Worm (Caenorhabditis elegans): ENCODE results near the gene C25H3.14.

The C25H3.14 gene

ce11 chrII:5649236-5650004 is 45.5 kb upstream of the C25H3.14 start, which contains the start of the genes sam-4, F59E12.17 and zyg-1 (continued):
- peak; percentile 67; the same call in 1 of the 2 replicates for TF ChIP-seq madf-3 (GFP tag; IDR thresholded peaks at IDR 0.05)
- TF ChIP-seq Y53G8AR.9 (GFP tag; conservative IDR thresholded peaks at IDR 0.05): no peak
- TF ChIP-seq cebp-1 (GFP tag; IDR thresholded peaks at IDR 0.05): peak; percentile 41; the same call in 1 of the 2 replicates
- peak; percentile 50 for TF ChIP-seq cebp-1 (tag; optimal IDR thresholded peaks at IDR 0.05)
- TF ChIP-seq K12H6.12 (tag; optimal IDR thresholded peaks at IDR 0.05): peak; percentile 31
- 0 out of 2 replicates have a peak, but pooled peaks have one; percentile 42 for TF ChIP-seq Y95B8A.8 (GFP tag; IDR thresholded peaks at IDR 0.05)
- no peak for TF ChIP-seq lsy-27 (tag; optimal IDR thresholded peaks at IDR 0.05; ENCODE audit: borderline replicate concordance, insufficient read depth)
- TF ChIP-seq F39B2.1 (GFP tag; IDR thresholded peaks at IDR 0.05): no peak
- TF ChIP-seq B0019.2 (GFP tag; conservative IDR thresholded peaks at IDR 0.05): peak; percentile 73
- peak; percentile 48 for TF ChIP-seq tbp1 (GFP tag; optimal IDR thresholded peaks at IDR 0.05)
- no peak for TF ChIP-seq C17E4.6 (GFP tag; IDR thresholded peaks at IDR 0.05)
- peak; percentile 57 for TF ChIP-seq F33H1.4 (GFP tag; IDR thresholded peaks at IDR 0.05)
- peak; percentile 71 for TF ChIP-seq madf-6 (GFP tag; IDR thresholded peaks at IDR 0.05)
- no peak for TF ChIP-seq ets-4 (GFP tag; optimal IDR thresholded peaks at IDR 0.05)
- TF ChIP-seq chd-7 (tag; optimal IDR thresholded peaks at IDR 0.05): no peak
- TF ChIP-seq nhr-90 (tag; optimal IDR thresholded peaks at IDR 0.05): no peak
- TF ChIP-seq die-1 (tag; optimal IDR thresholded peaks at IDR 0.05): no peak
- TF ChIP-seq lsl-1 (GFP tag; optimal IDR thresholded peaks at IDR 0.05): peak; percentile 63
- TF ChIP-seq lin-26 (GFP tag; IDR thresholded peaks at IDR 0.05): no peak
- TF ChIP-seq egl-44 (GFP tag; IDR thresholded peaks at IDR 0.05): 0 out of 2 replicates have a peak, but pooled peaks have one; percentile 23
- no peak for TF ChIP-seq hlh-12 (tag; optimal IDR thresholded peaks at IDR 0.05)
- no peak for TF ChIP-seq mes-4 (tag; optimal IDR thresholded peaks at IDR 0.05)
- TF ChIP-seq ztf-6 (GFP tag; IDR thresholded peaks at IDR 0.05): no peak
- TF ChIP-seq snpc-1.3 (tag; optimal IDR thresholded peaks at IDR 0.05; ENCODE audit: insufficient read depth): no peak
- TF ChIP-seq cebp-2 (GFP tag; IDR thresholded peaks at IDR 0.05): no peak
- no peak for TF ChIP-seq egl-18 (GFP tag; IDR thresholded peaks at IDR 0.05)
- peak; percentile 83 for TF ChIP-seq F23B12.7 (tag; optimal IDR thresholded peaks at IDR 0.05; ENCODE audit: insufficient read depth)
- TF ChIP-seq dpff-1 (tag; optimal IDR thresholded peaks at IDR 0.05): no peak
- no peak for TF ChIP-seq F52B5.7 (tag; optimal IDR thresholded peaks at IDR 0.05)
- no peak for TF ChIP-seq pha-4 (tag; optimal IDR thresholded peaks at IDR 0.05)
- TF ChIP-seq nfya-2 (GFP tag; IDR thresholded peaks at IDR 0.05): no peak
- TF ChIP-seq attf-6 (GFP tag; IDR thresholded peaks at IDR 0.05): no peak
- TF ChIP-seq attf-3 (GFP tag; conservative IDR thresholded peaks at IDR 0.05): peak; percentile 53
- no peak for TF ChIP-seq F57A8.1 (GFP tag; optimal IDR thresholded peaks at IDR 0.05)
- peak; percentile 7 for TF ChIP-seq athp-1 (tag; optimal IDR thresholded peaks at IDR 0.05)
- peak; percentile 64 for TF ChIP-seq ceh-27 (GFP tag; optimal IDR thresholded peaks at IDR 0.05)
- peak in 1 of 3 experiments; percentile 64 for TF ChIP-seq lin-35 (GFP tag; optimal IDR thresholded peaks at IDR 0.05)
- peak; percentile 80 for TF ChIP-seq F49E8.2 (tag; optimal IDR thresholded peaks at IDR 0.05; ENCODE audit: insufficient read depth)
- TF ChIP-seq ztf-25 (GFP tag; IDR thresholded peaks at IDR 0.05): 0 out of 2 replicates have a peak, but pooled peaks have one; percentile 60
- TF ChIP-seq B0035.1 (tag; optimal IDR thresholded peaks at IDR 0.05): no peak
- 0 out of 2 replicates have a peak, but pooled peaks have one; percentile 35 for TF ChIP-seq let-526 (GFP tag; IDR thresholded peaks at IDR 0.05)
- TF ChIP-seq snpc-3.4 (tag; optimal IDR thresholded peaks at IDR 0.05): peak; percentile 74
- peak; percentile 53 for TF ChIP-seq egrh-3 (GFP tag; IDR thresholded peaks at IDR 0.05)
- TF ChIP-seq nfya-1 (tag; optimal IDR thresholded peaks at IDR 0.05; ENCODE audit: borderline replicate concordance, insufficient read depth): no peak
- peak; percentile 42 for TF ChIP-seq dpl-1 (GFP tag; optimal IDR thresholded peaks at IDR 0.05)
- TF ChIP-seq Y53F4B.3 (GFP tag; IDR thresholded peaks at IDR 0.05): no peak
